Worm (Caenorhabditis elegans): ENCODE results near the gene nhr-288.

DNA sequence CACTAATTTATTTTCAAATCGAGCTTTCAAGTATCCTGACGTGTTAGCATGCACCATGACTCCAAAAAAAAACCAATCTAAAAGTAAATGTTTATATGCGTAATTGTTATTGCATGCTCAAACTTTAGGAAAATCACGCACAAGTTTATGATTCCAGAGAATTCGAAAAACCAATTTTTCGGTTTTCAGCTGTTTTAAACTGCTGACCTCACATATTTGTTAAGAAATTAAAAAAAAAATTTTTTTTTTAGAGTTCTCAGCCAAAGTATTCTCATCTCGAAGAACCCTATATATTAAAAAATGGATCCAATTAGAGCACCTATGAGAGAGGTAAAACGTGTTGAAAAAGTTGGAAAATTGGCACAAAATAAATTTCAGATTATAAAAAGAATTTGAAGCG lies 8.3 kb downstream of the nhr-288 start, which contains the start of gene Y51A2B.2:
- TF ChIP-seq pha-4 (tag; optimal IDR thresholded peaks at IDR 0.05) = no peak
- no peak for TF ChIP-seq hlh-1 (tag; optimal IDR thresholded peaks at IDR 0.05)
- no peak for TF ChIP-seq unc-62 (GFP tag; optimal IDR thresholded peaks at IDR 0.05)
- no peak for TF ChIP-seq ces-1 (GFP tag; optimal IDR thresholded peaks at IDR 0.05)
- TF ChIP-seq bed-3 (GFP tag; optimal IDR thresholded peaks at IDR 0.05) = no peak
- TF ChIP-seq nhr-237 (tag; optimal IDR thresholded peaks at IDR 0.05) = no peak
- TF ChIP-seq lsy-2 (tag; optimal IDR thresholded peaks at IDR 0.05) = no peak
- TF ChIP-seq nhr-76 (tag; optimal IDR thresholded peaks at IDR 0.05) = no peak
- TF ChIP-seq nhr-2 (tag; optimal IDR thresholded peaks at IDR 0.05) = no peak
- TF ChIP-seq nhr-28 (tag; optimal IDR thresholded peaks at IDR 0.05) = no peak
